Worm (Caenorhabditis elegans) whole organism, young adult: ENCODE results near the gene mom-1.

ENCODE experiments used
- B0261.1 ChIP-seq: sonication (generic microtip); optimal IDR thresholded peaks from 2 replicates; lab custom pipeline; 2016; ENCODE audit warnings: mild to moderate bottlenecking, missing genetic modification characterization, moderate library complexity, missing compliant biosample characterization
- C06A6.2 ChIP-seq: fragments of 200-800 bp; sonication (Bioruptor generic); conservative IDR thresholded peaks from 2 replicates; pipeline ENCODE4 v1.3.6; 2022; ENCODE audit warnings: missing genetic modification characterization, missing compliant biosample characterization
- F10E7.11 ChIP-seq: sonication (generic microtip); optimal IDR thresholded peaks from 2 replicates; lab custom pipeline; 2017; ENCODE audit warnings: mild to moderate bottlenecking, missing genetic modification characterization, moderate library complexity, missing compliant biosample characterization
- F23B12.7 ChIP-seq: sonication (generic microtip); optimal IDR thresholded peaks from 2 replicates; lab custom pipeline; 2017; ENCODE audit warnings: missing genetic modification characterization, mild to moderate bottlenecking, missing compliant biosample characterization, antibody characterized with exemption, moderate library complexity; ENCODE audit not compliant: insufficient read depth
- F33H1.4 ChIP-seq: fragments of 200-800 bp; sonication (Bioruptor generic); IDR thresholded peaks from 2 replicates; pipeline ENCODE4 v1.3.6; 2022; ENCODE audit warnings: missing genetic modification reagents, missing genetic modification characterization, missing compliant biosample characterization
- T26A5.8 ChIP-seq: sonication (generic microtip); optimal IDR thresholded peaks from 2 replicates; lab custom pipeline; 2016; ENCODE audit warnings: missing genetic modification characterization, missing compliant biosample characterization
- Y53G8AR.9 ChIP-seq: fragments of 200-800 bp; sonication (Bioruptor generic); conservative IDR thresholded peaks from 2 replicates; pipeline ENCODE4 v1.3.6; 2022; ENCODE audit warnings: missing genetic modification reagents, missing genetic modification characterization, missing compliant biosample characterization
- Y79H2A.3 ChIP-seq: fragments of 200-800 bp; sonication (Bioruptor generic); conservative IDR thresholded peaks from 2 replicates; pipeline ENCODE4 v1.3.6; 2022; ENCODE audit warnings: missing genetic modification reagents, missing genetic modification characterization, missing compliant biosample characterization
- Y95B8A.8 ChIP-seq: fragments of 200-800 bp; sonication (Bioruptor generic); IDR thresholded peaks from 2 replicates; pipeline ENCODE4 v1.3.6; 2022; ENCODE audit warnings: missing genetic modification reagents, missing genetic modification characterization, missing compliant biosample characterization
- ZK185.1 ChIP-seq: sonication (generic microtip); optimal IDR thresholded peaks from 2 replicates; lab custom pipeline; 2016; ENCODE audit warnings: mild to moderate bottlenecking, missing genetic modification characterization, missing compliant biosample characterization; ENCODE audit not compliant: poor library complexity, severe bottlenecking
- akir-1 ChIP-seq: fragments of 200-800 bp; sonication (Bioruptor generic); optimal IDR thresholded peaks from 2 replicates; lab custom pipeline; 2018; ENCODE audit warnings: mild to moderate bottlenecking, missing genetic modification characterization, moderate library complexity, missing compliant biosample characterization
- ama-1 ChIP-seq, 3 experiments: fragments of 150-350 bp in 1 of 3; sonication (generic microtip) in 2 of 3; optimal IDR thresholded peaks; 2 replicates each; lab custom pipeline; 2014 to 2018; ENCODE audit warnings: missing biosample characterization in 2 of 3, missing genetic modification characterization in 2 of 3, missing genetic modification reagents in 2 of 3
- aptf-2 ChIP-seq: fragments of 200-800 bp; sonication (Bioruptor generic); conservative IDR thresholded peaks from 2 replicates; pipeline ENCODE4 v1.3.6; 2022; ENCODE audit warnings: missing genetic modification reagents, missing genetic modification characterization, missing compliant biosample characterization
- atf-7 ChIP-seq: sonication (generic microtip); optimal IDR thresholded peaks from 2 replicates; lab custom pipeline; 2017; ENCODE audit warnings: mild to moderate bottlenecking, missing genetic modification characterization, missing compliant biosample characterization
- attf-3 ChIP-seq: fragments of 200-800 bp; sonication (Bioruptor generic); conservative IDR thresholded peaks from 2 replicates; pipeline ENCODE4 v1.3.6; 2022; ENCODE audit warnings: missing genetic modification reagents, missing genetic modification characterization, missing compliant biosample characterization
- ceh-27 ChIP-seq: fragments of 200-800 bp; sonication (Bioruptor generic); optimal IDR thresholded peaks from 2 replicates; lab custom pipeline; 2018; ENCODE audit warnings: mild to moderate bottlenecking, missing genetic modification characterization, moderate library complexity, missing compliant biosample characterization
- ceh-40 ChIP-seq: fragments of 200-800 bp; sonication (Bioruptor generic); IDR thresholded peaks from 2 replicates; pipeline ENCODE4 v1.3.6; 2022; ENCODE audit warnings: missing genetic modification characterization, missing compliant biosample characterization
- ceh-58 ChIP-seq: fragments of 200-800 bp; sonication (Bioruptor generic); IDR thresholded peaks from 2 replicates; pipeline ENCODE4 v1.3.6; 2022; ENCODE audit warnings: missing genetic modification characterization, missing compliant biosample characterization
- ceh-91 ChIP-seq: fragments of 200-800 bp; sonication (Bioruptor generic); IDR thresholded peaks from 2 replicates; pipeline ENCODE4 v1.3.6; 2022; ENCODE audit warnings: missing genetic modification reagents, missing genetic modification characterization, missing compliant biosample characterization
- chd-7 ChIP-seq: sonication (generic microtip); optimal IDR thresholded peaks from 2 replicates; lab custom pipeline; 2016; ENCODE audit warnings: mild to moderate bottlenecking, missing genetic modification characterization, moderate library complexity, missing compliant biosample characterization
- dpff-1 ChIP-seq: sonication (generic microtip); optimal IDR thresholded peaks from 2 replicates; lab custom pipeline; 2017; ENCODE audit warnings: mild to moderate bottlenecking, missing genetic modification characterization, missing compliant biosample characterization
- dpl-1 ChIP-seq: fragments of 150-350 bp; optimal IDR thresholded peaks from 2 replicates; lab custom pipeline; 2014; ENCODE audit warnings: missing biosample characterization, missing genetic modification reagents, missing genetic modification characterization
- egl-18 ChIP-seq: fragments of 200-800 bp; sonication (Bioruptor generic); IDR thresholded peaks from 2 replicates; pipeline ENCODE4 v1.3.6; 2022; ENCODE audit warnings: missing genetic modification reagents, missing genetic modification characterization, missing compliant biosample characterization
- egl-44 ChIP-seq: fragments of 200-800 bp; sonication (Bioruptor generic); IDR thresholded peaks from 2 replicates; pipeline ENCODE4 v1.3.6; 2022; ENCODE audit warnings: missing genetic modification reagents, missing genetic modification characterization, missing compliant biosample characterization
- him-1 ChIP-seq: sonication (generic microtip); optimal IDR thresholded peaks from 2 replicates; lab custom pipeline; 2016; ENCODE audit warnings: missing genotype, missing genetic modification reagents, missing genetic modification characterization, missing compliant biosample characterization
- hlh-26 ChIP-seq: fragments of 200-800 bp; sonication (Bioruptor generic); conservative IDR thresholded peaks from 2 replicates; pipeline ENCODE4 v1.3.6; 2022; ENCODE audit warnings: missing genetic modification reagents, missing genetic modification characterization, missing compliant biosample characterization
- hrde-1 ChIP-seq: sonication (generic microtip); optimal IDR thresholded peaks from 2 replicates; lab custom pipeline; 2016; ENCODE audit warnings: missing genetic modification characterization, mild to moderate bottlenecking, missing compliant biosample characterization, moderate library complexity, missing genotype, missing genetic modification reagents, borderline replicate concordance
- hsf-1 ChIP-seq: fragments of 200-800 bp; sonication (Bioruptor generic); IDR thresholded peaks from 2 replicates; pipeline ENCODE4 v1.3.6; 2022; ENCODE audit warnings: missing genetic modification reagents, missing genetic modification characterization, missing compliant biosample characterization
- let-607 ChIP-seq, 2 experiments: fragments of 200-800 bp in 1 of 2; sonication (Bioruptor generic) in 1 of 2; sonication (generic microtip) in 1 of 2; optimal IDR thresholded peaks; 2 replicates each; lab custom pipeline; 2016 to 2018; ENCODE audit warnings: mild to moderate bottlenecking in 2 of 2, missing compliant biosample characterization in 2 of 2, missing genetic modification characterization in 2 of 2, moderate library complexity in 2 of 2, missing genotype in 1 of 2
- lin-35 ChIP-seq, 3 experiments: fragments of 150-350 bp in 2 of 3; sonication (generic microtip) in 1 of 3; optimal IDR thresholded peaks; 2 replicates each; lab custom pipeline; 2014 to 2018; ENCODE audit warnings: missing biosample characterization in 3 of 3, missing genetic modification characterization in 3 of 3, missing genetic modification reagents in 3 of 3
- lir-1 ChIP-seq: fragments of 200-800 bp; sonication (Bioruptor generic); conservative IDR thresholded peaks from 2 replicates; pipeline ENCODE4 v1.3.6; 2022; ENCODE audit warnings: missing genetic modification reagents, missing genetic modification characterization, missing compliant biosample characterization
- lsy-27 ChIP-seq: sonication (generic microtip); optimal IDR thresholded peaks from 2 replicates; lab custom pipeline; 2017; ENCODE audit warnings: missing genetic modification characterization, mild to moderate bottlenecking, missing compliant biosample characterization, antibody characterized with exemption, missing genotype, borderline replicate concordance; ENCODE audit not compliant: insufficient read depth
- madf-3 ChIP-seq: fragments of 200-800 bp; sonication (Bioruptor generic); IDR thresholded peaks from 2 replicates; pipeline ENCODE4 v1.3.6; 2022; ENCODE audit warnings: missing genetic modification reagents, missing genetic modification characterization, missing compliant biosample characterization
- madf-6 ChIP-seq: fragments of 200-800 bp; sonication (Bioruptor generic); IDR thresholded peaks from 2 replicates; pipeline ENCODE4 v1.3.6; 2022; ENCODE audit warnings: missing genetic modification reagents, missing genetic modification characterization, missing compliant biosample characterization
- nfyb-1 ChIP-seq: fragments of 200-800 bp; sonication (Bioruptor generic); IDR thresholded peaks from 2 replicates; pipeline ENCODE4 v1.3.6; 2022; ENCODE audit warnings: missing genetic modification reagents, missing genetic modification characterization, missing compliant biosample characterization
- nhr-80 ChIP-seq: sonication (generic microtip); optimal IDR thresholded peaks from 2 replicates; lab custom pipeline; 2016; ENCODE audit warnings: missing genetic modification characterization, missing compliant biosample characterization
- pha-4 ChIP-seq: fragments of 150-350 bp; sonication (generic microtip); optimal IDR thresholded peaks from 2 replicates; lab custom pipeline; 2014; ENCODE audit warnings: missing biosample characterization, missing genetic modification reagents, missing genetic modification characterization
- repo-1 ChIP-seq: sonication (generic microtip); optimal IDR thresholded peaks from 2 replicates; lab custom pipeline; 2017; ENCODE audit warnings: mild to moderate bottlenecking, missing genetic modification characterization, missing compliant biosample characterization
- rpc-1 ChIP-seq, 2 experiments: fragments of 150-350 bp in 1 of 2; sonication (generic microtip) in 1 of 2; optimal IDR thresholded peaks; 2 replicates each; lab custom pipeline; 2014 to 2018; ENCODE audit warnings: missing biosample characterization in 1 of 2, missing genetic modification characterization in 1 of 2, missing genetic modification reagents in 1 of 2, missing genotype in 1 of 2
- sdz-38 ChIP-seq: sonication (generic microtip); optimal IDR thresholded peaks from 2 replicates; lab custom pipeline; 2016; ENCODE audit warnings: missing genotype, missing genetic modification characterization, missing compliant biosample characterization
- unc-130 ChIP-seq: sonication (generic microtip); optimal IDR thresholded peaks from 2 replicates; lab custom pipeline; 2016; ENCODE audit warnings: missing genetic modification reagents, missing genetic modification characterization, missing compliant biosample characterization
- zfh-2 ChIP-seq: fragments of 200-800 bp; sonication (Bioruptor generic); conservative IDR thresholded peaks from 2 replicates; pipeline ENCODE4 v1.3.6; 2022; ENCODE audit warnings: missing genetic modification reagents, missing genetic modification characterization, missing compliant biosample characterization
- ztf-22 ChIP-seq: fragments of 200-800 bp; sonication (Bioruptor generic); optimal IDR thresholded peaks from 2 replicates; lab custom pipeline; 2018; ENCODE audit warnings: mild to moderate bottlenecking, missing genetic modification characterization, moderate library complexity, missing compliant biosample characterization
- ztf-6 ChIP-seq: fragments of 200-800 bp; sonication (Bioruptor generic); IDR thresholded peaks from 2 replicates; pipeline ENCODE4 v1.3.6; 2022; ENCODE audit warnings: missing genetic modification reagents, missing genetic modification characterization, missing compliant biosample characterization

The mom-1 gene

DNA sequence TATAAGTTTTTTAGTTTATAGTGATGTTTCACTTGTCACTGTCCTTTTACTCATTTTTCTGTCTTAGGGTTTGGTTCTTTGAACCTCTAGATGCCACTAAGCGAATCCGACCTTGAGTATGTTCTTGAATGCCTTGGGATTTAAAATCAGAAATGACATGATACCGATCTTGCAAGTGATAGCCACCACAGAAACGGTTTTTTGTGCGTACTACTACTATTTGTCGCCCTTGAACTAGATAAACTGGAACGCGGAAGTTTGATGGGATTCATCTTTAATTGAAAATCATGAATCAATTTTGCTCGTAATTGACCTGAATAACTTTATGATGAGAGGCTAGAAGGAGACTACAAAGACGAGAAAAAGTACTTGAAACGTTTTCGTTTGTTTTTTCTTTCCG lies 25.9 kb downstream of the mom-1 start:
- no peak for TF ChIP-seq egl-18
- no peak for TF ChIP-seq F10E7.11 (tag; lab: Kevin White, UChicago)
- no peak for TF ChIP-seq Y53G8AR.9 (GFP tag; lab: Robert Waterston, UW)
- no peak for TF ChIP-seq attf-3 (GFP tag; lab: Robert Waterston, UW)
- no peak for TF ChIP-seq let-607 (tag; optimal IDR thresholded peaks at IDR 0.05; lab: Kevin White, UChicago)
- no peak for TF ChIP-seq ama-1 (optimal IDR thresholded peaks at IDR 0.05; lab: Kevin White, UChicago)
- TF ChIP-seq ama-1 (GFP tag; optimal IDR thresholded peaks at IDR 0.05; lab: Kevin White, UChicago): no peak
- no peak for TF ChIP-seq ceh-40 (GFP tag; lab: Robert Waterston, UW)
- no peak for TF ChIP-seq zfh-2 (GFP tag; lab: Robert Waterston, UW)
- TF ChIP-seq dpl-1 (GFP tag; lab: Kevin White, UChicago): no peak
- no peak for TF ChIP-seq B0261.1
- TF ChIP-seq rpc-1 (optimal IDR thresholded peaks at IDR 0.05; lab: Kevin White, UChicago): no peak
- no peak for TF ChIP-seq rpc-1 (tag; optimal IDR thresholded peaks at IDR 0.05; lab: Kevin White, UChicago)
- no peak for TF ChIP-seq madf-6 (GFP tag; lab: Robert Waterston, UW)
- TF ChIP-seq nfyb-1 (GFP tag; lab: Robert Waterston, UW): no peak
- TF ChIP-seq dpff-1 (tag; lab: Kevin White, UChicago): no peak
- TF ChIP-seq ceh-91 (GFP tag; lab: Robert Waterston, UW): no peak

DNA sequence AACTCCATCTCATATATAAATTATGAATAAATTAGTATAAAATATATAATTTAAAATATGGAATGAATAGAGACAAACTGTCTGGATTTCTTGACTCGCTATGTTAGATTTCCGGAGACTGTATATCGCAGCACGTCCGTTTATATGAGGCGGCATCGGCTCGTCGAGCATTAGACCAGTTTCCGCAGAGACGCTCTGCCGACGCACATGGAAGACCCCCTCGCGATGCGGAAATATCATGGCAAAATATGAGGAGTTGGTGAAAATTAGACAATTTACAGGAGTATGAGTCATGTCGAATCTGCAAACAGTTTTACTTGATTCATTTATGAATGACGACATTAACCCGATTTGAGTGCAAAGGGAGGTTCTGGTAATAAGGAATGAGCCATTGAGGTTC lies 26.6 kb downstream of the mom-1 start, which contains the start of gene chtb-3:
chtb-3 (minus strand) TSS at position 101 of the 400 bp plus-strand sequence.
- TF ChIP-seq Y79H2A.3 (GFP tag; lab: Robert Waterston, UW): no peak
- TF ChIP-seq ZK185.1 (tag; lab: Kevin White, UChicago): no peak
- TF ChIP-seq lir-1 (GFP tag; lab: Robert Waterston, UW): no peak
- TF ChIP-seq nhr-80 (tag; lab: Kevin White, UChicago): no peak
- TF ChIP-seq Y95B8A.8 (GFP tag; lab: Robert Waterston, UW): no peak
- no peak for TF ChIP-seq lin-35 (GFP tag; optimal IDR thresholded peaks at IDR 0.05; lab: Kevin White, UChicago)
- no peak for TF ChIP-seq hlh-26 (GFP tag; lab: Robert Waterston, UW)
- TF ChIP-seq attf-3 (GFP tag; lab: Robert Waterston, UW): no peak
- no peak for TF ChIP-seq F33H1.4 (GFP tag; lab: Robert Waterston, UW)
- TF ChIP-seq F23B12.7: no peak
- TF ChIP-seq him-1 (tag; lab: Kevin White, UChicago): no peak
- TF ChIP-seq T26A5.8: no peak
- TF ChIP-seq lsy-27 (tag; lab: Kevin White, UChicago): no peak
- TF ChIP-seq ceh-58: no peak
- no peak for TF ChIP-seq ztf-6 (GFP tag; lab: Robert Waterston, UW)
- no peak for TF ChIP-seq pha-4 (tag; lab: Kevin White, UChicago)
- TF ChIP-seq ceh-27 (GFP tag; lab: Kevin White, UChicago): no peak
- TF ChIP-seq, all 124 proteins: peak for 0

DNA sequence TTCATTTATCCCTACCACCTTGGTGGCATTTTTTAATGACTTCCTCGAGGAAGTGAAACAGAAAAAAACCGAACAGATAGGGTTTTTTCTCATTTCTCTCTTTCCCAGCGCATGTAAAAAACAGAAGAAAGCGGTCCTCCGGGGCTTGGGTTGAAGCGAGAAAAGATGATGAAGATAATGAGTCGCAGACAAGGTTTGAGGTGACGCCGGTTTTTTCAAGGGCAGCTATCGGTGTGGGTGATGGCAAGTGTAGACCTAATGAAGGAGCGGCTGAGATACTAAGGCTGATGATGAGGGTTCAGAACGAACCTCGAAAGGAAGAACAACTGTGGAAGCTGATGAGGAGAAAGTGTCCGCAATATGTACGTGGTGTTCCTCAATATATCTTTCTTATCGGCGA lies 28.0 kb downstream of the mom-1 start:
- TF ChIP-seq hsf-1 (GFP tag; lab: Robert Waterston, UW) (0 out of 2 replicates have a peak, but pooled peaks have one; percentile 17), unc-130 (no peak)

DNA sequence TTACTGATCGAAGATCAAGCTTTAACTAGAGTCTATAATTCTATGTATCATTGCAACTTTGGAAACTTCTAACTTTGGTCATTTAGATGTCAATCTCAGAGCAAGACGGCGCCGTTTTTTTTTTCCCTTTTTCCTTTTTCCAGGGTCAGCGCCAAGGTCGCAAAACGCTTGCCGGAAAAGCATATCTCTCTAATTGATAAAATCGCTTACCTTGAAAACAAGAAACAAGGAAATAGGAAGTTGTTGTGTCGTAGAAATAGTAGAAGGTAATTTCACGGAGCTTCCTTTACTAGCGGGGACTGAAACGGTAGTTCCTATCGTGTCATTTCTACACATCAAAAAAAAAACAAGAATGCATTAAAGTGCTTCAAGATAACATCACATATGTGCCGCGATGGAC lies 28.5 kb downstream of the mom-1 start:
- TF ChIP-seq C06A6.2: no peak
- no peak for TF ChIP-seq egl-44 (GFP tag; lab: Robert Waterston, UW)
- TF ChIP-seq atf-7: no peak
- TF ChIP-seq madf-3 (GFP tag; lab: Robert Waterston, UW): no peak
- TF ChIP-seq hrde-1: no peak
- no peak for TF ChIP-seq T26A5.8
- no peak for TF ChIP-seq ztf-22 (GFP tag; lab: Kevin White, UChicago)
- TF ChIP-seq sdz-38 (tag; lab: Kevin White, UChicago): no peak
- no peak for TF ChIP-seq F33H1.4 (GFP tag; lab: Robert Waterston, UW)
- no peak for TF ChIP-seq akir-1 (GFP tag; lab: Kevin White, UChicago)
- no peak for TF ChIP-seq chd-7
- TF ChIP-seq aptf-2 (GFP tag; lab: Robert Waterston, UW): no peak
- no peak for TF ChIP-seq repo-1 (tag; lab: Kevin White, UChicago)
- no peak for TF ChIP-seq ama-1 (optimal IDR thresholded peaks at IDR 0.05; lab: Kevin White, UChicago)
- TF ChIP-seq ama-1 (GFP tag; optimal IDR thresholded peaks at IDR 0.05; lab: Kevin White, UChicago): no peak
